Fruit fly (Drosophila melanogaster) whole organism, embryonic: ENCODE measurements around the gene Gr9a.

ENCODE experiments used
- CG10462 ChIP-seq: fragments of 200-800 bp; sonication (Bioruptor generic); optimal IDR thresholded peaks from 2 replicates; lab custom pipeline; 2016; ENCODE audit warnings: missing biosample characterization, missing genetic modification characterization
- CG3065 ChIP-seq: fragments of 200-800 bp; sonication (Bioruptor generic); optimal IDR thresholded peaks from 2 replicates; lab custom pipeline; 2016; ENCODE audit warnings: missing biosample characterization, missing genetic modification characterization
- Doc2 ChIP-seq: fragments of 200-800 bp; sonication (Bioruptor generic); IDR thresholded peaks from 2 replicates; pipeline ENCODE4 v1.3.6; 2022; ENCODE audit warnings: missing biosample characterization, missing genetic modification characterization
- ssp ChIP-seq: fragments of 200-800 bp; sonication (Bioruptor generic); IDR thresholded peaks from 2 replicates; pipeline ENCODE4 v1.3.6; 2022; ENCODE audit warnings: missing biosample characterization, missing genetic modification characterization
- usp ChIP-seq: fragments of >200 bp; optimal IDR thresholded peaks from 2 replicates; lab custom pipeline; 2017; ENCODE audit warnings: missing biosample characterization, missing genetic modification characterization

DNA sequence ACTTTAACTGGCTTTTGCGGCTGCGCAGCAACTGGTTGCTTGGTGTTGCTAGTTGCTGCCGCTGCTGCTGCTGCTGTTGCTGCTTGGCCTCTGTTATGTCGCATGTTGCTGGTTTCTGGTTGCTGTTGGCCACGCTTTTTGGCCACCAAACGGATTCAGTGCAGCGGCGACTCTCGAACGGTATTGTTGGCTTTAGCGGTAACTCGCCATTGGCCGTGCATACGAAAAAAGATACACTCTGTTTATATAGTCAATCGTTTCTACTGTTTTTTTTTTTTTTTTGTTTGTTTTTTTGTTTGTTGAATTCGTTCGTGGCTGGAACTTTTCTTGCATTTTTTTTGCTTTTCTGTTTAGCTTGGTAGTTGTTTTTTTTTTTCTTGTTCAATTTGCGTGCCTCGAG, 44.7 kb upstream of the Gr9a start, which contains the start of gene Cht6:
- TF ChIP-seq CG10462 (GFP tag; lab: Kevin White, UChicago), result no peak
- no peak for TF ChIP-seq ssp (GFP tag; lab: Robert Waterston, UW)
- TF ChIP-seq usp (GFP tag; lab: Kevin White, UChicago), result no peak
- TF ChIP-seq CG3065 (GFP tag; lab: Kevin White, UChicago), result no peak
- TF ChIP-seq Doc2, result no peak
